Fruit fly (Drosophila melanogaster): ENCODE results near the gene Lint-1.
A peak's percentile ranks its signal among the peaks of the same experiment; 100 is the strongest.

The Lint-1 gene

DNA sequence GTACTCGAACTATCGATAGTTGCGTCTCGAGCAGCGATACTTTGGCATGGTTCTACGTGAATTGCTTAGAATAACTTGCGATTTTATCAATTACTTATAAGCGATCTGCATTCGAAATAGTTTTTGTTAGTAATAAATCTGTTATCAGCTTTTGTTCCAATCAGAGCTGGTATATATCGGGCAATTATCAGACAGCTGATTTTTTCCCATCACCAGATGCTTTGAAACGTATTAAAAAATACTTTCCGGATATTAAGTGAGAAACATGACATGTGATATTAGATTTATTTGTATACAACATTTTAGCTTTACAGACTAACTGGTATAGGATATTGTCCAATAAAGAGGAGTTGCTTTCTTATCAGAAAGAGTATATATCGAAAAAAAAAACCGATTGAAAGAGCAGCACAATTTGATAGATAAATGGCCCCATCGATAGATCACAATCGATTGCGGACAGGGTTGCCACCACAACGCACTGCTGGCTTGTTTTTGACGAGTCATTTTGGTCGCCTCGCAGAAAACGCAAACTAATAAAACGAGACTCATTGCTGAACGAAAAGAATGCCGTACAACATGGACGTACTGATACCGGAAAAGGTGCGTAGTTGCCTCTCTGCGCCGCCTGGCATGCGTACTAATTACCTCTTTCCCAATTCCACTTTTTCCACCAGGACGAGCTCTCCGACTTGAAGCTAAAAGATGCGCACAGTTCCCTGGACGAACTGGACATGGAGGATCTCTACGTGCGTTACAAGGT, 24.2 kb upstream of the Lint-1 start, which contains the start of gene Rpt3 (continued):
- TF ChIP-seq CG4328 (GFP tag; optimal IDR thresholded peaks at IDR 0.05) = no peak
- 0 out of 2 replicates have a peak, but pooled peaks have one; percentile 6 for TF ChIP-seq E2f2 (GFP tag; IDR thresholded peaks at IDR 0.05)
- TF ChIP-seq YL-1 (GFP tag; optimal IDR thresholded peaks at IDR 0.05) = peak; percentile 43
- no peak for TF ChIP-seq nom (GFP tag; optimal IDR thresholded peaks at IDR 0.05)
- no peak for TF ChIP-seq CG3281 (GFP tag; optimal IDR thresholded peaks at IDR 0.05)
- TF ChIP-seq CG12219 (GFP tag; optimal IDR thresholded peaks at IDR 0.05) = no peak
- TF ChIP-seq CG2712 (tag; optimal IDR thresholded peaks at IDR 0.05) = peak; percentile 34
- TF ChIP-seq Atf-2 (GFP tag; optimal IDR thresholded peaks at IDR 0.05) = no peak
- peak in 1 of 2 experiments; percentile 77 for TF ChIP-seq crp (GFP tag; optimal IDR thresholded peaks at IDR 0.05)
- no peak for TF ChIP-seq Hr78 (GFP tag; optimal IDR thresholded peaks at IDR 0.05)
- peak; percentile 16 for TF ChIP-seq CG12391 (tag; optimal IDR thresholded peaks at IDR 0.05)
- TF ChIP-seq CG6689 (GFP tag; IDR thresholded peaks at IDR 0.05) = 0 out of 2 replicates have a peak, but pooled peaks have one; percentile 12
- TF ChIP-seq CG7987 (GFP tag; optimal IDR thresholded peaks at IDR 0.05) = no peak
- peak; percentile 66 for TF ChIP-seq CG34224 (GFP tag; IDR thresholded peaks at IDR 0.05; ENCODE audit: partially characterized antibody)
- TF ChIP-seq CG12299 (tag; optimal IDR thresholded peaks at IDR 0.05) = no peak
- TF ChIP-seq Ets65A (GFP tag) = peak; percentile 40
- peak; percentile 88 for TF ChIP-seq Scr (GFP tag; IDR thresholded peaks at IDR 0.05; ENCODE audit: partially characterized antibody)
- no peak for TF ChIP-seq CG10321 (GFP tag; IDR thresholded peaks at IDR 0.05)
- no peak for TF ChIP-seq tx (GFP tag; optimal IDR thresholded peaks at IDR 0.05)
- peak; percentile 39 for TF ChIP-seq CG30403 (GFP tag; optimal IDR thresholded peaks at IDR 0.05)
- peak; percentile 77; the same call in 2 of the 3 replicates for TF ChIP-seq vnd (GFP tag; IDR thresholded peaks at IDR 0.05; ENCODE audit: partially characterized antibody)
- peak; percentile 55; the same call in 2 of the 3 replicates for TF ChIP-seq row (GFP tag; IDR thresholded peaks at IDR 0.05)
- TF ChIP-seq CG14710 (tag; optimal IDR thresholded peaks at IDR 0.05) = peak; percentile 99
- TF ChIP-seq slbo (GFP tag; IDR thresholded peaks at IDR 0.05) = peak; percentile 34; the same call in 1 of the 2 replicates
- TF ChIP-seq HLH4C (GFP tag; IDR thresholded peaks at IDR 0.05; ENCODE audit: partially characterized antibody) = peak; percentile 75
- no peak for TF ChIP-seq CG8924 (tag; optimal IDR thresholded peaks at IDR 0.05)
- peak; percentile 76 for TF ChIP-seq Med (GFP tag)
- peak; percentile 63 for TF ChIP-seq hbn (GFP tag; IDR thresholded peaks at IDR 0.05; ENCODE audit: partially characterized antibody)
- TF ChIP-seq CG9797 (GFP tag; optimal IDR thresholded peaks at IDR 0.05) = peak; percentile 14
- TF ChIP-seq CG13287 (GFP tag; IDR thresholded peaks at IDR 0.05; ENCODE audit: partially characterized antibody) = peak; percentile 78
- peak; percentile 49 for TF ChIP-seq CG17186 (GFP tag; optimal IDR thresholded peaks at IDR 0.05)
- TF ChIP-seq CG10209 (GFP tag; optimal IDR thresholded peaks at IDR 0.05) = no peak
- TF ChIP-seq Rfx (GFP tag; IDR thresholded peaks at IDR 0.05) = peak; percentile 7; the same call in 1 of the 2 replicates
- TF ChIP-seq ato (GFP tag; IDR thresholded peaks at IDR 0.05; ENCODE audit: partially characterized antibody) = peak; percentile 43; the same call in 1 of the 2 replicates
- peak; percentile 12 for TF ChIP-seq jumu (GFP tag; optimal IDR thresholded peaks at IDR 0.05)
- peak; percentile 0 for TF ChIP-seq mam (GFP tag; optimal IDR thresholded peaks at IDR 0.05)
- peak; percentile 63 for TF ChIP-seq CG8290 (GFP tag; optimal IDR thresholded peaks at IDR 0.05)
- peak in 1 of 2 experiments; percentile 7 for TF ChIP-seq CG8290 (tag; optimal IDR thresholded peaks at IDR 0.05)
- TF ChIP-seq amos (GFP tag; IDR thresholded peaks at IDR 0.05; ENCODE audit: partially characterized antibody) = peak; percentile 73
- peak; percentile 83 for TF ChIP-seq sens (GFP tag)
- peak; percentile 90 for TF ChIP-seq Sry-δ (GFP tag; optimal IDR thresholded peaks at IDR 0.05)
- TF ChIP-seq nerfin-2 (GFP tag; IDR thresholded peaks at IDR 0.05; ENCODE audit: partially characterized antibody) = peak; percentile 47; the same call in 1 of the 2 replicates
- TF ChIP-seq CG2120 (GFP tag; optimal IDR thresholded peaks at IDR 0.05) = peak; percentile 27
- TF ChIP-seq Blimp-1 (GFP tag; optimal IDR thresholded peaks at IDR 0.05) = no peak
- peak; percentile 40; the same call in 1 of the 3 replicates for TF ChIP-seq CG11560 (tag; IDR thresholded peaks at IDR 0.05)
- TF ChIP-seq wdn (GFP tag; IDR thresholded peaks at IDR 0.05) = no peak
- TF ChIP-seq gfzf (GFP tag; optimal IDR thresholded peaks at IDR 0.05) = peak; percentile 40

All from whole organism, embryonic.